Fruit fly (Drosophila melanogaster) whole organism, wandering third instar larva: ENCODE measurements around the gene CG7289.

ENCODE experiments used
- Abd-B ChIP-seq: fragments of >200 bp; optimal IDR thresholded peaks from 2 replicates; lab custom pipeline; 2017; ENCODE audit warnings: missing biosample characterization, missing genetic modification characterization
- CG32264 ChIP-seq: fragments of 200-800 bp; sonication (Bioruptor generic); optimal IDR thresholded peaks from 2 replicates; lab custom pipeline; 2016; ENCODE audit warnings: missing biosample characterization, missing genetic modification characterization
- CG9705 ChIP-seq: fragments of 200-800 bp; sonication (Bioruptor generic); optimal IDR thresholded peaks from 2 replicates; lab custom pipeline; 2018; ENCODE audit warnings: missing biosample characterization, mild to moderate bottlenecking, missing genetic modification characterization
- CrebA ChIP-seq: fragments of 200-800 bp; sonication (Bioruptor generic); optimal IDR thresholded peaks from 2 replicates; lab custom pipeline; 2016; ENCODE audit warnings: missing biosample characterization, mild to moderate bottlenecking, missing genetic modification characterization, borderline replicate concordance
- Dfd ChIP-seq: fragments of >200 bp; optimal IDR thresholded peaks from 2 replicates; lab custom pipeline; 2017; ENCODE audit warnings: missing biosample characterization, missing genetic modification characterization
- Dif ChIP-seq: fragments of 200-275, 200-300 bp; sonication (Bioruptor generic); optimal IDR thresholded peaks from 2 replicates; lab custom pipeline; 2018; ENCODE audit warnings: missing biosample characterization, missing genetic modification characterization; ENCODE audit not compliant: partially characterized antibody
- GATAd ChIP-seq: sonication (Bioruptor generic); optimal IDR thresholded peaks from 2 replicates; lab custom pipeline; 2016; ENCODE audit warnings: missing biosample characterization, missing genetic modification characterization
- HLH106 ChIP-seq: fragments of 200-800 bp; optimal IDR thresholded peaks from 3 replicates; lab custom pipeline; 2019; ENCODE audit warnings: missing biosample characterization, mild to moderate bottlenecking, missing genetic modification characterization, moderate library complexity
- Hnf4 ChIP-seq: fragments of 200-800 bp; sonication (Bioruptor generic); optimal IDR thresholded peaks from 2 replicates; lab custom pipeline; 2016; ENCODE audit warnings: missing biosample characterization, mild to moderate bottlenecking, missing genetic modification characterization
- Hr78 ChIP-seq: fragments of >200 bp; optimal IDR thresholded peaks from 2 replicates; lab custom pipeline; 2017; ENCODE audit warnings: missing biosample characterization, missing genetic modification characterization
- Hr83 ChIP-seq: fragments of 200-300 bp; sonication (Bioruptor generic); optimal IDR thresholded peaks from 2 replicates; lab custom pipeline; 2016; ENCODE audit warnings: missing biosample characterization, mild to moderate bottlenecking, missing genetic modification characterization, moderate library complexity; ENCODE audit not compliant: poor library complexity, severe bottlenecking
- Jra ChIP-seq: sonication (Bioruptor generic); optimal IDR thresholded peaks from 2 replicates; lab custom pipeline; 2016; ENCODE audit warnings: missing biosample characterization, missing genetic modification characterization
- Mio ChIP-seq: sonication (Bioruptor generic); optimal IDR thresholded peaks from 2 replicates; lab custom pipeline; 2016; ENCODE audit warnings: missing biosample characterization, missing genetic modification characterization
- Myc ChIP-seq: fragments of >200 bp; optimal IDR thresholded peaks from 2 replicates; lab custom pipeline; 2017
- N ChIP-seq: fragments of >200 bp; optimal IDR thresholded peaks from 2 replicates; lab custom pipeline; 2018; ENCODE audit warnings: missing biosample characterization, missing external identifiers, missing genetic modification characterization
- OdsH ChIP-seq: fragments of 200-800 bp; sonication (Bioruptor generic); optimal IDR thresholded peaks from 2 replicates; lab custom pipeline; 2016; ENCODE audit warnings: missing biosample characterization, mild to moderate bottlenecking, missing genetic modification characterization
- Rel ChIP-seq, 2 experiments: fragments of 200-800 bp; sonication (Bioruptor generic) in 1 of 2; optimal IDR thresholded peaks; 2 replicates in 1 of 2; 3 replicates in 1 of 2; lab custom pipeline; 2016 to 2019; ENCODE audit warnings: mild to moderate bottlenecking in 2 of 2, missing biosample characterization in 2 of 2, missing genetic modification characterization in 2 of 2, moderate library complexity in 1 of 2
- Sp1 ChIP-seq: fragments of 200-800 bp; sonication (Bioruptor generic); optimal IDR thresholded peaks from 3 replicates; lab custom pipeline; 2019; ENCODE audit warnings: missing biosample characterization, mild to moderate bottlenecking, missing genetic modification characterization, moderate library complexity
- Vsx2 ChIP-seq: fragments of 200-300, 225-300 bp; sonication (Bioruptor generic); optimal IDR thresholded peaks from 2 replicates; lab custom pipeline; 2018; ENCODE audit warnings: missing biosample characterization, missing genetic modification characterization; ENCODE audit not compliant: partially characterized antibody
- br ChIP-seq: fragments of 200-800 bp; sonication (Bioruptor generic); optimal IDR thresholded peaks from 2 replicates; lab custom pipeline; 2016; ENCODE audit warnings: missing biosample characterization, missing genetic modification characterization
- brk ChIP-seq: fragments of 200-800 bp; sonication (Bioruptor generic); optimal IDR thresholded peaks from 2 replicates; lab custom pipeline; 2016; ENCODE audit warnings: missing biosample characterization, mild to moderate bottlenecking, missing genetic modification characterization
- dl ChIP-seq, 2 experiments: fragments of 175-275, 200-275 bp in 1 of 2; fragments of 200-275 bp in 1 of 2; sonication (Bioruptor generic); optimal IDR thresholded peaks; lab custom pipeline; 2018; ENCODE audit warnings: mild to moderate bottlenecking in 2 of 2, missing biosample characterization in 2 of 2, missing genetic modification characterization in 2 of 2, moderate library complexity in 2 of 2; ENCODE audit not compliant: partially characterized antibody in 2 of 2, insufficient read depth in 1 of 2
- dmrt93B ChIP-seq: fragments of 200-800 bp; sonication (Bioruptor generic); optimal IDR thresholded peaks from 2 replicates; lab custom pipeline; 2018; ENCODE audit warnings: missing biosample characterization, mild to moderate bottlenecking, missing genetic modification characterization
- dsf ChIP-seq: sonication (Bioruptor generic); optimal IDR thresholded peaks from 2 replicates; lab custom pipeline; 2016; ENCODE audit warnings: missing biosample characterization, missing genetic modification characterization, borderline replicate concordance
- ey ChIP-seq: fragments of 200-800 bp; sonication (Bioruptor generic); optimal IDR thresholded peaks from 2 replicates; lab custom pipeline; 2016; ENCODE audit warnings: missing biosample characterization, missing genetic modification characterization
- foxo ChIP-seq, 2 experiments: fragments of 200-800 bp; sonication (Bioruptor generic); optimal IDR thresholded peaks; 2 replicates in 1 of 2; 3 replicates in 1 of 2; lab custom pipeline; 2016 to 2017; ENCODE audit warnings: missing biosample characterization in 2 of 2, missing genetic modification characterization in 2 of 2
- fru ChIP-seq: fragments of 200-800 bp; sonication (Bioruptor generic); optimal IDR thresholded peaks from 3 replicates; lab custom pipeline; 2016; ENCODE audit warnings: missing biosample characterization, mild to moderate bottlenecking, missing genetic modification characterization
- h ChIP-seq: fragments of 200-800 bp; sonication (Bioruptor generic); optimal IDR thresholded peaks from 3 replicates; lab custom pipeline; 2016; ENCODE audit warnings: missing biosample characterization, mild to moderate bottlenecking, missing genetic modification characterization
- jim ChIP-seq: fragments of 175-275, 200-325 bp; sonication (Bioruptor generic); optimal IDR thresholded peaks from 2 replicates; lab custom pipeline; 2016; ENCODE audit warnings: missing biosample characterization, mild to moderate bottlenecking, missing genetic modification characterization
- lola ChIP-seq: fragments of >200 bp; optimal IDR thresholded peaks from 2 replicates; lab custom pipeline; 2017; ENCODE audit warnings: missing biosample characterization, missing genetic modification characterization
- pan ChIP-seq: fragments of >200 bp; optimal IDR thresholded peaks from 2 replicates; lab custom pipeline; 2017
- psq ChIP-seq: fragments of 200-800 bp; sonication (Bioruptor generic); optimal IDR thresholded peaks from 3 replicates; lab custom pipeline; 2017; ENCODE audit warnings: missing biosample characterization, mild to moderate bottlenecking, missing genetic modification characterization, moderate library complexity
- rgr ChIP-seq: fragments of 200-800 bp; sonication (Bioruptor generic); optimal IDR thresholded peaks from 3 replicates; lab custom pipeline; 2016; ENCODE audit warnings: missing biosample characterization, mild to moderate bottlenecking, missing genetic modification characterization
- sage ChIP-seq: fragments of 200-800 bp; sonication (Bioruptor generic); optimal IDR thresholded peaks from 2 replicates; lab custom pipeline; 2016; ENCODE audit warnings: missing biosample characterization, mild to moderate bottlenecking, missing genetic modification characterization
- sv ChIP-seq: fragments of 200-800 bp; sonication (Bioruptor generic); optimal IDR thresholded peaks from 3 replicates; lab custom pipeline; 2016; ENCODE audit warnings: missing biosample characterization, missing genetic modification characterization
- tai ChIP-seq: sonication (Bioruptor generic); optimal IDR thresholded peaks from 2 replicates; lab custom pipeline; 2016; ENCODE audit warnings: missing biosample characterization, missing genetic modification characterization
- usp ChIP-seq: fragments of >200 bp; optimal IDR thresholded peaks from 2 replicates; lab custom pipeline; 2017; ENCODE audit warnings: missing biosample characterization, missing genetic modification characterization
- woc ChIP-seq: sonication (Bioruptor generic); optimal IDR thresholded peaks from 2 replicates; lab custom pipeline; 2016; ENCODE audit warnings: missing biosample characterization, mild to moderate bottlenecking, missing genetic modification characterization

The CG7289 gene

dm6 chr2L:1987434-1988191 is 5.6 kb downstream of the CG7289 start, which contains the start of gene Got2:
Gene Got2, minus strand, starts transcription at chr2L:1987758.
- TF ChIP-seq sage (GFP tag; lab: Kevin White, UChicago) (peak; percentile 31), ey (GFP tag; lab: Kevin White, UChicago) (no peak), sv (GFP tag; lab: Kevin White, UChicago) (no peak), br (GFP tag; lab: Kevin White, UChicago) (no peak), jim (GFP tag; lab: Kevin White, UChicago) (no peak), CrebA (GFP tag; lab: Kevin White, UChicago) (no peak), Dfd (GFP tag; lab: Kevin White, UChicago) (no peak), Mio (no peak), Myc (lab: Kevin White, UChicago) (peak; percentile 94), psq (GFP tag; lab: Kevin White, UChicago) (peak; percentile 26), HLH106 (tag; lab: Kevin White, UChicago) (peak; percentile 17), Hnf4 (GFP tag; lab: Kevin White, UChicago) (no peak), N (GFP tag; lab: Kevin White, UChicago) (no peak), dmrt93B (GFP tag; lab: Kevin White, UChicago) (no peak), Rel (GFP tag; optimal IDR thresholded peaks at IDR 0.05; lab: Kevin White, UChicago) (no peak), Rel (tag; optimal IDR thresholded peaks at IDR 0.05; lab: Kevin White, UChicago) (peak; percentile 26), Sp1 (GFP tag; lab: Kevin White, UChicago) (no peak), h (no peak), GATAd (GFP tag; lab: Kevin White, UChicago) (peak; percentile 9), dl (GFP tag; optimal IDR thresholded peaks at IDR 0.05; lab: Kevin White, UChicago; ENCODE audit: insufficient read depth in 1 of 2, partially characterized antibody in 2 of 2) (no peak), Abd-B (GFP tag; lab: Kevin White, UChicago) (no peak), CG32264 (GFP tag; lab: Kevin White, UChicago) (no peak), Hr78 (GFP tag; lab: Kevin White, UChicago) (no peak), fru (GFP tag; lab: Kevin White, UChicago) (peak; percentile 27), dsf (no peak), CG9705 (no peak), brk (GFP tag; lab: Kevin White, UChicago) (no peak), Jra (no peak), tai (GFP tag; lab: Kevin White, UChicago) (no peak), foxo (GFP tag; optimal IDR thresholded peaks at IDR 0.05; lab: Kevin White, UChicago) (peak in 1 of 2 experiments; percentile 35), rgr (GFP tag; lab: Kevin White, UChicago) (no peak), Vsx2 (no peak), lola (GFP tag; lab: Kevin White, UChicago) (no peak), Hr83 (GFP tag; lab: Kevin White, UChicago) (peak; percentile 53), OdsH (peak; percentile 34), pan (no peak), woc (GFP tag; lab: Kevin White, UChicago) (peak; percentile 65), Dif (GFP tag; lab: Kevin White, UChicago) (peak; percentile 14), usp (GFP tag; lab: Kevin White, UChicago) (no peak)

DNA sequence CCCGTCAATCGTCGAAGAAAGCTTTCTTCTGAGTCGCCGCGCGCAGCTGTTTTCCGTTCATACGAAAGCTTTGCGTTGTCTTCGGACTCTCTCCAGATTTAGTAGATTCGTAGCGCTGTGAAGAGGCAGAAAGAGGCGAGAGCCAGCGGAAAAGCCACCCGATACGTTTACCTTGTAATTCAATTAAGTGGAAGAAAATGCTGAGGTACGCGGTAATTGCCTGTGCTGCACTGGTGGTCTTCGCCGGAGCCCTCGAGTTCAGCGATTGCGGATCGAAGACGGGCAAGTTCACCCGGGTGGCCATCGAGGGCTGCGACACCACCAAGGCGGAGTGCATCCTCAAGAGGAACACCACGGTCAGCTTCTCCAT is 6.2 kb downstream of the CG7289 start, which contains the start of gene Npc2a:
TSS of gene Npc2a (plus strand) at position 99 of the 370 bp plus-strand sequence.
- TF ChIP-seq Mio (no peak), dl (GFP tag; optimal IDR thresholded peaks at IDR 0.05; lab: Kevin White, UChicago; ENCODE audit: insufficient read depth in 1 of 2, partially characterized antibody in 2 of 2) (peak; percentile 11 to 29), Dif (GFP tag; lab: Kevin White, UChicago) (peak; percentile 4)
- TF ChIP-seq, all 38 proteins: peak for 2
